Fruit fly (Drosophila melanogaster): ENCODE data around the gene CG31626.

DNA sequence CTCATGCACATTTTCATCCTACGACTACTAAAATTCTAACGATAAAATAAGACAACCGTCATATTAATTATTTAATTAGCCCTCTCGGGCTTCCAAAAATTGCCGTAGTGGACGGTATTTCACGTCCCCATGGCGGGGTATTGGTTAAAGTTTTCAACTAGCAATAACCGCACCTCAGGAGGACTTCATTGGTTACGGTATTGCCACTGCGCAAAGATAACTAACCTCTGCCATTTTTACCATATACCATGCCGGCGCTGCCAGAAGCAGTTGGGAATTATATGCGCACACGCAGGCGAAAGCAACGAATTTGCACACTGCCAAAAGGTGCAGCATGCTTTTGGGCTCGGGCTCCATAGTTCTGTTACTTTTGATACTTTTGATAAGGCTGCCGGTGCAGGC is 21.6 kb downstream of the CG31626 start:
- TF ChIP-seq psq (optimal IDR thresholded peaks at IDR 0.05) (no peak), CG8478 (optimal IDR thresholded peaks at IDR 0.05) (no peak), EcR (GFP tag; optimal IDR thresholded peaks at IDR 0.05) (no peak), usp (GFP tag; optimal IDR thresholded peaks at IDR 0.05) (no peak), pan (optimal IDR thresholded peaks at IDR 0.05) (no peak)

All from whole organism.